Fruit fly (Drosophila melanogaster): Measurements from ENCODE around the gene CG14395.

- TF ChIP-seq CG8478 (optimal IDR thresholded peaks at IDR 0.05) (no peak), CTCF (optimal IDR thresholded peaks at IDR 0.05) (no peak)
These were observed 37.7 kb upstream of the CG14395 start for dm6 chr3R:12624913-12625312.

Measured in S2 (cell line).